Fruit fly (Drosophila melanogaster): ENCODE measurements around the gene CG4991.

Gene CG4991

dm6 chrX:17148951-17149449 is 57.3 kb downstream of the CG4991 start, which contains the start of gene Chchd2:
Gene Chchd2 (plus strand): TSS chrX:17149001.
- TF ChIP-seq pad (GFP tag; optimal IDR thresholded peaks at IDR 0.05) (no peak), CG12768 (GFP tag; optimal IDR thresholded peaks at IDR 0.05) (no peak), kay (GFP tag; ENCODE audit: borderline replicate concordance) (peak; percentile 19), ovo (GFP tag; optimal IDR thresholded peaks at IDR 0.05) (no peak), tj (GFP tag; optimal IDR thresholded peaks at IDR 0.05) (peak; percentile 42), CG1620 (GFP tag; optimal IDR thresholded peaks at IDR 0.05) (peak; percentile 33), cnc (optimal IDR thresholded peaks at IDR 0.05) (no peak), CG33017 (tag; optimal IDR thresholded peaks at IDR 0.05) (no peak), cic (GFP tag; optimal IDR thresholded peaks at IDR 0.05) (peak; percentile 19), toe (GFP tag; optimal IDR thresholded peaks at IDR 0.05) (no peak), CG7045 (GFP tag; optimal IDR thresholded peaks at IDR 0.05) (no peak), CG5204 (GFP tag; optimal IDR thresholded peaks at IDR 0.05) (no peak), CG7101 (tag; optimal IDR thresholded peaks at IDR 0.05) (no peak), Hr96 (GFP tag; optimal IDR thresholded peaks at IDR 0.05) (peak; percentile 44), CG14711 (tag; optimal IDR thresholded peaks at IDR 0.05) (no peak), bab1 (GFP tag; optimal IDR thresholded peaks at IDR 0.05) (peak; percentile 86), Clk (GFP tag; optimal IDR thresholded peaks at IDR 0.05) (no peak), Mnt (GFP tag; optimal IDR thresholded peaks at IDR 0.05) (peak; percentile 56), CG11617 (GFP tag; optimal IDR thresholded peaks at IDR 0.05) (peak; percentile 25), Crg-1 (GFP tag; optimal IDR thresholded peaks at IDR 0.05) (peak; percentile 22)

- TF ChIP-seq bab1 (GFP tag; optimal IDR thresholded peaks at IDR 0.05) (no peak), tj (GFP tag; optimal IDR thresholded peaks at IDR 0.05) (no peak), Mnt (GFP tag; optimal IDR thresholded peaks at IDR 0.05) (no peak), CG12768 (GFP tag; optimal IDR thresholded peaks at IDR 0.05) (peak; percentile 54), pad (GFP tag; optimal IDR thresholded peaks at IDR 0.05) (no peak)
Measured at dm6 chrX:17149652-17150266, 58.1 kb downstream of the CG4991 start.

dm6 chrX:17150660-17151059 is 59.0 kb downstream of the CG4991 start:
- TF ChIP-seq toe (GFP tag; optimal IDR thresholded peaks at IDR 0.05) (no peak), tj (GFP tag; optimal IDR thresholded peaks at IDR 0.05) (peak; percentile 75), Mnt (GFP tag; optimal IDR thresholded peaks at IDR 0.05) (peak; percentile 32)

Data from whole organism, adult.